Worm (Caenorhabditis elegans) whole organism, early embryonic: ENCODE results near the gene clec-129.

Experiments used
- B0310.2 ChIP-seq: sonication (generic microtip); optimal IDR thresholded peaks from 2 replicates; lab custom pipeline; 2016; ENCODE audit warnings: mild to moderate bottlenecking, missing genetic modification characterization, missing compliant biosample characterization
- F13C5.2 ChIP-seq: sonication (generic microtip); optimal IDR thresholded peaks from 2 replicates; lab custom pipeline; 2017; ENCODE audit warnings: mild to moderate bottlenecking, missing genetic modification characterization, inconsistent platforms, missing compliant biosample characterization
- aly-1 ChIP-seq: sonication (generic microtip); optimal IDR thresholded peaks from 2 replicates; lab custom pipeline; 2016; ENCODE audit warnings: missing genetic modification characterization, missing compliant biosample characterization
- ama-1 ChIP-seq: fragments of 150-350 bp; optimal IDR thresholded peaks from 2 replicates; lab custom pipeline; 2014
- ceh-13 ChIP-seq: fragments of 200-800 bp; sonication (Bioruptor generic); optimal IDR thresholded peaks from 2 replicates; lab custom pipeline; 2018; ENCODE audit warnings: mild to moderate bottlenecking, missing genetic modification characterization, missing compliant biosample characterization
- ceh-36 ChIP-seq: sonication (generic microtip); optimal IDR thresholded peaks from 2 replicates; lab custom pipeline; 2016; ENCODE audit warnings: missing genetic modification characterization, inconsistent platforms, missing compliant biosample characterization
- ets-7 ChIP-seq: sonication (generic microtip); optimal IDR thresholded peaks from 2 replicates; lab custom pipeline; 2016; ENCODE audit warnings: missing genotype, missing genetic modification characterization, missing compliant biosample characterization
- flt-1 ChIP-seq: fragments of 200-800 bp; sonication (Bioruptor generic); IDR thresholded peaks from 2 replicates; pipeline ENCODE4 v1.3.6; 2022; ENCODE audit warnings: missing genetic modification characterization, missing compliant biosample characterization
- hmbx-1 ChIP-seq: sonication (generic microtip); optimal IDR thresholded peaks from 2 replicates; lab custom pipeline; 2016; ENCODE audit warnings: mild to moderate bottlenecking, missing genetic modification characterization, missing compliant biosample characterization
- hmg-4 ChIP-seq: fragments of 200-800 bp; sonication (Bioruptor generic); optimal IDR thresholded peaks from 2 replicates; lab custom pipeline; 2018; ENCODE audit warnings: mild to moderate bottlenecking, missing genetic modification characterization, missing compliant biosample characterization
- hnd-1 ChIP-seq: sonication (generic microtip); optimal IDR thresholded peaks from 2 replicates; lab custom pipeline; 2016; ENCODE audit warnings: missing genetic modification characterization, missing compliant biosample characterization
- pes-1 ChIP-seq: fragments of 200-800 bp; sonication (Bioruptor generic); IDR thresholded peaks from 2 replicates; pipeline ENCODE4 v1.3.6; 2022; ENCODE audit warnings: missing genetic modification reagents, missing genetic modification characterization, missing compliant biosample characterization
- scrt-1 ChIP-seq: fragments of 200-800 bp; sonication (Bioruptor generic); IDR thresholded peaks from 2 replicates; pipeline ENCODE4 v1.3.6; 2022; ENCODE audit warnings: missing genetic modification characterization, missing compliant biosample characterization
- sea-1 ChIP-seq: fragments of 200-800 bp; sonication (Bioruptor generic); conservative IDR thresholded peaks from 2 replicates; pipeline ENCODE4 v1.3.6; 2022; ENCODE audit warnings: missing genetic modification characterization, missing compliant biosample characterization
- tbx-11 ChIP-seq: fragments of 200-800 bp; sonication (Bioruptor generic); IDR thresholded peaks from 2 replicates; pipeline ENCODE4 v1.3.6; 2022; ENCODE audit warnings: missing genetic modification characterization, missing compliant biosample characterization
- tbx-37 ChIP-seq: fragments of 200-800 bp; sonication (Bioruptor generic); conservative IDR thresholded peaks from 2 replicates; pipeline ENCODE4 v1.3.6; 2022; ENCODE audit warnings: missing genetic modification reagents, missing genetic modification characterization, missing compliant biosample characterization
- tra-4 ChIP-seq: sonication (generic microtip); optimal IDR thresholded peaks from 2 replicates; lab custom pipeline; 2017; ENCODE audit warnings: missing genetic modification characterization, missing compliant biosample characterization

clec-129 gene

DNA sequence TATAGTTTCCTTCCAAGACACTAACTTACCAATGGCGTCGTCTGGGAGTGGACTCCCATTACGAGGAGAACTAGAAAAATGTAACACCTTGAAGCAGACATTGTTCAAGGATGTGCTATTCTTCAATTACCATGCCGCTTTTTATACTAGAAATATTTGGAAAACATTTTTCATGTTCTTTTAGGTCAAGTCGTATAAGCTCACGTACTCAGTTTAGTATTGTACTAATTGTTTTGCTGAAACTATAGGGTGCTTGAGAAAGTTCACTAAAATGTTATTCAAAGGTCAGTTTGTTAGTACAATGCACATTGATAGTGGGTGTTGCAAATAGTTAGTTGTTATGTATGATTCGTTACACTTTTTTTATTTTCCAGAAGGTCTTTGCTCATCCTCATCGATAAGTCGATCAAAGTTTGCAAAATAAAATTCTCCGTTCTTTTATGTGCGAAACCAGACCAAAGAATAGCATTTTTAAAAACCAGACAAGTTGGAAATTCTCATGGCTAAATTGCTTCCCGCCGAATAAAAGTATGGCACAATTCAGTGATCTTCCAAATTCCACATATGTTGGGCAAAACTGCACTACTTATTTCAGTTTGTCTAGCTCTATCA lies at the start of gene clec-129, which contains the start of gene clec-128:
Gene clec-129, plus strand, starts transcription at position 562 of the 612 bp plus-strand sequence.
Gene clec-128, minus strand, starts transcription at position 101 of the 612 bp plus-strand sequence.
- TF ChIP-seq ceh-36: no peak
- TF ChIP-seq sea-1: no peak
- TF ChIP-seq aly-1 (tag; lab: Kevin White, UChicago): no peak
- no peak for TF ChIP-seq hnd-1
- no peak for TF ChIP-seq ceh-13
- no peak for TF ChIP-seq tbx-11
- TF ChIP-seq flt-1 (GFP tag; lab: Robert Waterston, UW): no peak
- no peak for TF ChIP-seq tbx-37 (GFP tag; lab: Robert Waterston, UW)

DNA sequence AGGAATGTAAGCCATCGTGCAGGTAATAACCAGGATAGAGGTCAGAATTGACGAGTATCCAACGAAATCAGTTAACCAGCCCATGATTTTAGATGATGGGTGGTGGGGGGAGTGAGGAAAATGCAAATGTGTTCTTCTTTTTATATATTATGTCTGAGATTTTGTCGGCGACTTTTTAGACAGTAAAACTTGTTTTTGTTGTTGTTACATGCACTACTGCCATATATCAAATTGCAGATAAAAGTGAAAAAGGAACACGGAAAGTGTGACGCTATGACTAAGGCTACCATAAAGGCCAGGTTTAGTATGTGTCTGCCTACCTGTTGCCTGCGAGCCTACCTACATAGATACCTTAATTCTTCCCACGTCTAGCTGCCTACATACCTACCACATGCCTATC lies 47.2 kb upstream of the clec-129 start, which contains the start of gene col-72:
Gene col-72, minus strand, starts transcription at position 101 of the 400 bp plus-strand sequence.
- TF ChIP-seq hmg-4: no peak
- no peak for TF ChIP-seq aly-1 (tag; lab: Kevin White, UChicago)
- no peak for TF ChIP-seq ama-1
- no peak for TF ChIP-seq flt-1 (GFP tag; lab: Robert Waterston, UW)
- TF ChIP-seq ceh-13: no peak
- TF ChIP-seq ceh-36: no peak
- no peak for TF ChIP-seq scrt-1 (GFP tag; lab: Robert Waterston, UW)
- TF ChIP-seq hnd-1: no peak
- TF ChIP-seq hmbx-1: no peak
- TF ChIP-seq ets-7: no peak

DNA sequence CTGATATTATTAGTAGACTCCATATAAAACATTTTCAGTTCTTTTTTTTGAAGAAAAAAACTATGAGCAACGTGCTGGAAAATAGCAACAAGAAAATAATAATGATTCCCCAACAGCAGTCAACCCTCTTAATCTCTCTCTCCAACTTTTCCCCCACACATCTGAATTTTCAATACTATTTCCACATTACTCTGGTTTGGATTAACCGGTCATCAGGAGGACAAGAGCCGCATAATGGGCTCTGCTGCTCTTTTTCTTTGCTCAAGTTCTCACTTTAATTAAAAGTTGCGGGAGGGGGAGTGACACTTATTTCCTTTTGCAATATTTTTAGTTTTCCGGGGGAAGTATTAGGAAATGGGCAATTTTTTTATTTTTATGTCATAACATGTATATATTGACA lies 43.8 kb upstream of the clec-129 start:
- TF ChIP-seq pes-1: no peak
- TF ChIP-seq F13C5.2 (tag; lab: Kevin White, UChicago): no peak
- no peak for TF ChIP-seq ets-7
- TF ChIP-seq ama-1: no peak
- TF ChIP-seq tbx-37 (GFP tag; lab: Robert Waterston, UW): no peak
- TF ChIP-seq sea-1: no peak
- TF ChIP-seq B0310.2 (tag; lab: Kevin White, UChicago): no peak
- no peak for TF ChIP-seq aly-1 (tag; lab: Kevin White, UChicago)
- no peak for TF ChIP-seq tbx-11
- TF ChIP-seq ceh-36: no peak
- no peak for TF ChIP-seq tra-4 (tag; lab: Kevin White, UChicago)
- no peak for TF ChIP-seq scrt-1 (GFP tag; lab: Robert Waterston, UW)
- TF ChIP-seq hmg-4: no peak
- no peak for TF ChIP-seq ceh-13
- TF ChIP-seq flt-1 (GFP tag; lab: Robert Waterston, UW): no peak

DNA sequence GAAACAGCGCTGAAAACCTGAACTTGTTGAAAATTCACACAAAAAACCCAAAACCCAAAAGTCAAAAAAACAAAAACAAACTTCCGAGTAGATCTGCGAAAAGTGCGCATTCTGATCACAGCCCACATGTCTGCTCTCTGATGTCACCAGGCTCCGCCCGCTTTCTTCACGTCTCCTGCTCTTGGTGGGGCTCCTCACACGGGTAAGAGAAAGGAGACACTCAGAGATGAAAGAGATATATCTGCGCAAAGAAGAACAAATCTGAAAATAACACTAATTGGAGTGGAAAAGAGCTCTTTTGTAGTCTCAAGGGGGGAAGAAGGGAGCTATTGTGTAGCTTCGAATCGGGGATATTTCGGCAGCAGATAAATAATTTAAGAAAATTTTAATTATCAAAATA lies 43.0 kb upstream of the clec-129 start, which contains the start of gene ncs-6:
Gene ncs-6, minus strand, starts transcription at position 261 of the 400 bp plus-strand sequence.
- no peak for TF ChIP-seq tbx-37 (GFP tag; lab: Robert Waterston, UW)
- TF ChIP-seq hmg-4: no peak
- no peak for TF ChIP-seq flt-1 (GFP tag; lab: Robert Waterston, UW)
- no peak for TF ChIP-seq ama-1
- no peak for TF ChIP-seq scrt-1 (GFP tag; lab: Robert Waterston, UW)
- no peak for TF ChIP-seq hmbx-1
- TF ChIP-seq aly-1 (tag; lab: Kevin White, UChicago): no peak
- no peak for TF ChIP-seq hnd-1
- TF ChIP-seq F13C5.2 (tag; lab: Kevin White, UChicago): no peak
- no peak for TF ChIP-seq ets-7
- TF ChIP-seq pes-1: no peak
- no peak for TF ChIP-seq ceh-13
- no peak for TF ChIP-seq ceh-36
- no peak for TF ChIP-seq tbx-11
- TF ChIP-seq tra-4 (tag; lab: Kevin White, UChicago): no peak

DNA sequence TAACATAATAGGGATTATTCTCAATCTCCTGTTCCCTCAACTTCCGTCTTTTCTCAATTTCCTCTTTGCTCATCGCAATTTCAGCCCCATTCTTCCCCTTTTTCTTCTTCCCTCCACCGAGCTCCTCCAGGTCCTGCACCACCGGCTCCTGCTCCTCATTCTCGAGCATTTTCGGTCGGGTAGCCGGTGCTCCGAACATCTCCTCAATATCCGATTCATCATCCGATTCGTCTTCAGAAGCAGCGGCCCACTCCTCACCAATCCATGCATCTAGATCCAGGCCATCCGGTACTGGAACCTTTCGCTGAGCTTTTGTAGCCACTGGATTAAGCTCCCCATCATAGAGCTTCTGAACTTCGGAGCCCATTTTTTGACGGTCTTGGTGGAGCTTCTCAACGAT lies 31.1 kb upstream of the clec-129 start:
- no peak for TF ChIP-seq tbx-37 (GFP tag; lab: Robert Waterston, UW)

DNA sequence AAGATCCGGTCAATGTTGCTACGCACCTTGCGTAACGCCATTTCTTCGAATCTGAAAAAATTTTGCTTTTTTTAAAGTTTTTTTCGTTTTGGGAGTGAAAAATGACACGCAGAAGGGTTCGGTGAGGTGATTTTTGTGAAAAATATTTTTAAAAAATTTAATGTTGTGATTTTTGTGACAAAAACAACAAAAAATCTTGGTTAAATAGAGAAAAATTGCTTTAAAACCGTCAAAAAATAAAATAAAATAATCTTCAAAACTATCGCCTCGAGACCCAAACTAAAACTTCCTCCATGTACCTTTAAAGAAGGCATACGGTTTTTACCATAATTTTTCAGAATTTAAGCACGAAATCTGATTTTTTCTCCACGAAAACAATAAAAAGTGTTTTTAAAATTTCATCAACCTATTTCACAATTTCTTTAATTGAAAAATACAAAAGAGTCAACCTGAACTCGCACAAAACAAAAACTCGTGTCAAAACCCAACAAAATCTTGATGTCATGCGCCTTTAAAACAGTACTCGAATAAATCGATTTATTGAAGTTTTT lies 24.8 kb upstream of the clec-129 start, which contains the start of gene apd-3:
Gene apd-3, minus strand, starts transcription at position 51 of the 551 bp plus-strand sequence.
- TF ChIP-seq hmbx-1 (no peak), B0310.2 (tag; lab: Kevin White, UChicago) (no peak), ama-1 (no peak), ets-7 (no peak), sea-1 (no peak), tbx-11 (no peak), ceh-13 (no peak), ceh-36 (no peak), hmg-4 (no peak), pes-1 (no peak), tbx-37 (GFP tag; lab: Robert Waterston, UW) (no peak), hnd-1 (no peak), aly-1 (tag; lab: Kevin White, UChicago) (no peak), flt-1 (GFP tag; lab: Robert Waterston, UW) (no peak), tra-4 (tag; lab: Kevin White, UChicago) (no peak), scrt-1 (GFP tag; lab: Robert Waterston, UW) (no peak), F13C5.2 (tag; lab: Kevin White, UChicago) (no peak)

DNA sequence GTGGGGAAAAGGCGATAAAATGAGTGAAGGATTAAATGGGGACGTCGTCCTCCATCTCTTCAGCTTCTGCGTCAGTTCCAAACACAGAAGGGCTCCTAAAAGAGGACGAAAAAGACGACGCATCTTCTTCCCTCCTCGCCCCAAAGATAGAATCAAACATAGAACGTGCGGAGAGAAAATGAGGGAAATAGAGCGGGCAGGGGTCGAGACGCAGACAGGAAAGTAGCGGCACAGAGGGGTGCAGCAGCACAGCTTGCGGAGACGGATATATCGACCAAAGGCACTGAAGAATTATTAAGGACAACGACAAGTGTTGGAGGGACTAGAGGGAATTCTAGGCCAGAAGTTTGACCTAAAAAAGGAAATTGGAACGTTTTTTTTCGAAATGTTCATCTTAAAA lies 24.0 kb upstream of the clec-129 start:
- TF ChIP-seq hmg-4 (peak; percentile 54), tbx-37 (GFP tag; lab: Robert Waterston, UW) (0 out of 2 replicates have a peak, but pooled peaks have one; percentile 6), ama-1 (no peak)

DNA sequence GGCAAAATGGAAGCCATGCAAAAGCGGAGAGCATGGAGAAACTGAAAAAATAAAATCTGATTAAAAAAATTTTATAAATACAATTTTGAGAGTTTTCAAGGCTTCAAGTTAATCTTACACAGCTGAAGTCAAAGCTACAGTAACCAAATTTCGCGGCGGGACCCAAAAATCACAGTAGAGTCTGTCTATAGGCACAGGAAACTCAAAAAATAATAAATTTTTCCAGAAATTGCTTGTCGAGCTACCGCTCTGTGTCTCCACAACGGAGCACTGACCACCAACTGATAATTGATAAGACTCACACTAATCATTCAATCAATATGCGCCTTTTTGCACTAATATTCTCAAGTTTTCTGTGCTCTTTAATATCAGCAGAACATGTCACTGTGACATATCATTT lies 20.9 kb upstream of the clec-129 start, which contains the start of gene W10G11.19:
Gene W10G11.19, plus strand, starts transcription at position 301 of the 400 bp plus-strand sequence.
- no peak for TF ChIP-seq ets-7
- no peak for TF ChIP-seq aly-1 (tag; lab: Kevin White, UChicago)
- TF ChIP-seq F13C5.2 (tag; lab: Kevin White, UChicago): no peak
- no peak for TF ChIP-seq flt-1 (GFP tag; lab: Robert Waterston, UW)
- TF ChIP-seq tbx-11: no peak
- TF ChIP-seq ama-1: no peak
- TF ChIP-seq hmbx-1: no peak
- TF ChIP-seq B0310.2 (tag; lab: Kevin White, UChicago): no peak
- TF ChIP-seq sea-1: no peak
- TF ChIP-seq hmg-4: no peak
- TF ChIP-seq scrt-1 (GFP tag; lab: Robert Waterston, UW): no peak
- no peak for TF ChIP-seq tbx-37 (GFP tag; lab: Robert Waterston, UW)
- no peak for TF ChIP-seq hnd-1
- TF ChIP-seq pes-1: no peak
- no peak for TF ChIP-seq ceh-13
- TF ChIP-seq tra-4 (tag; lab: Kevin White, UChicago): no peak
- TF ChIP-seq ceh-36: no peak
